Fruit fly (Drosophila melanogaster) whole organism, embryonic: ENCODE measurements around the gene mag.

Source experiments
- Adf1 ChIP-seq: fragments of 200-800 bp; sonication (Bioruptor generic); IDR thresholded peaks from 2 replicates; pipeline ENCODE4 v1.3.6; 2022; ENCODE audit warnings: missing biosample characterization, missing genetic modification characterization
- Bdp1 ChIP-seq: fragments of 200-800 bp; sonication (Bioruptor generic); optimal IDR thresholded peaks from 3 replicates; lab custom pipeline; 2016; ENCODE audit warnings: missing biosample characterization, missing genetic modification characterization
- Bteb2 ChIP-seq: fragments of 200-800 bp; sonication (Bioruptor generic); optimal IDR thresholded peaks from 2 replicates; lab custom pipeline; 2016; ENCODE audit warnings: missing biosample characterization, missing genetic modification characterization
- CG10543 ChIP-seq: fragments of 200-800 bp; sonication (Bioruptor generic); optimal IDR thresholded peaks from 3 replicates; lab custom pipeline; 2017; ENCODE audit warnings: missing biosample characterization, mild to moderate bottlenecking, missing genetic modification characterization, moderate library complexity
- CG10979 ChIP-seq: fragments of 200-800 bp; sonication (Bioruptor generic); optimal IDR thresholded peaks from 2 replicates; lab custom pipeline; 2018; ENCODE audit warnings: missing biosample characterization, mild to moderate bottlenecking, missing genetic modification characterization, moderate library complexity
- CG11504 ChIP-seq: fragments of 200-800 bp; sonication (Bioruptor generic); optimal IDR thresholded peaks from 3 replicates; lab custom pipeline; 2019; ENCODE audit warnings: missing biosample characterization, mild to moderate bottlenecking, missing genetic modification characterization, moderate library complexity
- CG11696 ChIP-seq: fragments of 200-800 bp; sonication (Bioruptor generic); IDR thresholded peaks from 2 replicates; pipeline ENCODE4 v1.3.6; 2022; ENCODE audit warnings: missing biosample characterization, missing genetic modification characterization
- CG12942 ChIP-seq: fragments of 200-800 bp; sonication (Bioruptor generic); optimal IDR thresholded peaks from 3 replicates; lab custom pipeline; 2016; ENCODE audit warnings: missing biosample characterization, missing genetic modification characterization
- CG13624 ChIP-seq: fragments of 200-800 bp; sonication (Bioruptor generic); optimal IDR thresholded peaks from 2 replicates; lab custom pipeline; 2016; ENCODE audit warnings: missing biosample characterization, missing genetic modification characterization
- CG14441 ChIP-seq: fragments of 200-800 bp; sonication (Bioruptor generic); IDR thresholded peaks from 2 replicates; pipeline ENCODE4 v1.3.6; 2022; ENCODE audit warnings: missing biosample characterization, missing genetic modification characterization
- CG1602 ChIP-seq: fragments of 200-800 bp; sonication (Bioruptor generic); optimal IDR thresholded peaks from 3 replicates; lab custom pipeline; 2016; ENCODE audit warnings: missing biosample characterization, missing genetic modification characterization
- CG16779 ChIP-seq: fragments of 200-800 bp; sonication (Bioruptor generic); IDR thresholded peaks from 2 replicates; pipeline ENCODE4 v1.3.6; 2022; ENCODE audit warnings: missing biosample characterization, missing genetic modification characterization
- CG17361 ChIP-seq: fragments of 200-800 bp; sonication (Bioruptor generic); IDR thresholded peaks from 3 replicates; pipeline ENCODE4 v1.3.6; 2022; ENCODE audit warnings: missing biosample characterization, missing genetic modification characterization
- CG2199 ChIP-seq: fragments of 200-800 bp; sonication (Bioruptor generic); IDR thresholded peaks from 3 replicates; pipeline ENCODE4 v1.3.6; 2022; ENCODE audit warnings: missing biosample characterization, missing genetic modification characterization
- CG2202 ChIP-seq: fragments of 200-800 bp; sonication (Bioruptor generic); optimal IDR thresholded peaks from 2 replicates; lab custom pipeline; 2018; ENCODE audit warnings: missing biosample characterization, mild to moderate bottlenecking, missing genetic modification characterization
- CG2678 ChIP-seq: fragments of 200-800 bp; sonication (Bioruptor generic); optimal IDR thresholded peaks from 3 replicates; lab custom pipeline; 2019; ENCODE audit warnings: missing biosample characterization, mild to moderate bottlenecking, missing genetic modification characterization, moderate library complexity
- CG2712 ChIP-seq: fragments of 200-800 bp; optimal IDR thresholded peaks from 3 replicates; lab custom pipeline; 2019; ENCODE audit warnings: missing biosample characterization, mild to moderate bottlenecking, missing genetic modification characterization, moderate library complexity
- CG32532 ChIP-seq: fragments of 200-800 bp; sonication (Bioruptor generic); IDR thresholded peaks from 2 replicates; pipeline ENCODE4 v1.3.6; 2022; ENCODE audit warnings: missing biosample characterization, missing genetic modification characterization
- CG34224 ChIP-seq: fragments of 200-800 bp; sonication (Bioruptor generic); IDR thresholded peaks from 3 replicates; pipeline ENCODE4 v1.3.6; 2022; ENCODE audit warnings: missing biosample characterization, missing genetic modification characterization; ENCODE audit not compliant: partially characterized antibody
- CG4328 ChIP-seq: fragments of 200-800 bp; sonication (Bioruptor generic); optimal IDR thresholded peaks from 3 replicates; lab custom pipeline; 2017; ENCODE audit warnings: missing biosample characterization, missing genetic modification reagents, missing genetic modification characterization
- CG5180 ChIP-seq: fragments of 200-800 bp; sonication (Bioruptor generic); optimal IDR thresholded peaks from 3 replicates; lab custom pipeline; 2017; ENCODE audit warnings: missing biosample characterization, missing genetic modification characterization, mild to moderate bottlenecking, moderate library complexity, missing genetic modification reagents
- CG6765 ChIP-seq: fragments of 200-800 bp; sonication (Bioruptor generic); optimal IDR thresholded peaks from 3 replicates; lab custom pipeline; 2017; ENCODE audit warnings: missing biosample characterization, mild to moderate bottlenecking, missing genetic modification characterization
- CG7556 ChIP-seq: fragments of 200-800 bp; sonication (Bioruptor generic); optimal IDR thresholded peaks from 2 replicates; lab custom pipeline; 2017; ENCODE audit warnings: missing biosample characterization, mild to moderate bottlenecking, missing genetic modification characterization
- CG7745 ChIP-seq: fragments of 200-800 bp; sonication (Bioruptor generic); optimal IDR thresholded peaks from 2 replicates; lab custom pipeline; 2018; ENCODE audit warnings: missing biosample characterization, mild to moderate bottlenecking, missing genetic modification characterization, moderate library complexity
- CG8359 ChIP-seq: fragments of 200-800 bp; sonication (Bioruptor generic); optimal IDR thresholded peaks from 2 replicates; lab custom pipeline; 2017; ENCODE audit warnings: missing biosample characterization, mild to moderate bottlenecking, missing genetic modification characterization, borderline replicate concordance
- CG9727 ChIP-seq: fragments of 200-800 bp; sonication (Bioruptor generic); optimal IDR thresholded peaks from 3 replicates; lab custom pipeline; 2017; ENCODE audit warnings: missing biosample characterization, mild to moderate bottlenecking, missing genetic modification characterization
- ERR ChIP-seq: fragments of 200-800 bp; sonication (Bioruptor generic); optimal IDR thresholded peaks from 2 replicates; lab custom pipeline; 2016; ENCODE audit warnings: missing biosample characterization, missing genetic modification characterization
- Eip74EF ChIP-seq, 2 experiments: fragments of 200-800 bp in 1 of 2; fragments of >200 bp in 1 of 2; sonication (Bioruptor generic) in 1 of 2; optimal IDR thresholded peaks; 2 replicates each; lab custom pipeline; 2017 to 2019; ENCODE audit warnings: missing biosample characterization in 2 of 2, missing genetic modification characterization in 2 of 2, mild to moderate bottlenecking in 1 of 2, moderate library complexity in 1 of 2
- Gug ChIP-seq: fragments of 200-800 bp; sonication (Bioruptor generic); IDR thresholded peaks from 4 replicates; pipeline ENCODE4 v1.3.6; 2022; ENCODE audit warnings: missing biosample characterization, missing genetic modification characterization
- Hand ChIP-seq: fragments of 200-800 bp; sonication (Bioruptor generic); optimal IDR thresholded peaks from 2 replicates; lab custom pipeline; 2017; ENCODE audit warnings: mild to moderate bottlenecking, missing biosample characterization, missing genetic modification reagents, missing genetic modification characterization
- MTF-1 ChIP-seq: fragments of 200-800 bp; sonication (Bioruptor generic); optimal IDR thresholded peaks from 2 replicates; lab custom pipeline; 2018; ENCODE audit warnings: missing biosample characterization, mild to moderate bottlenecking, missing genetic modification characterization, borderline replicate concordance
- Max ChIP-seq: fragments of 200-800 bp; sonication (Bioruptor generic); optimal IDR thresholded peaks from 2 replicates; lab custom pipeline; 2016; ENCODE audit warnings: missing biosample characterization, mild to moderate bottlenecking, missing genetic modification characterization
- Spps ChIP-seq: fragments of 200-800 bp; sonication (Bioruptor generic); optimal IDR thresholded peaks from 2 replicates; lab custom pipeline; 2018; ENCODE audit warnings: missing biosample characterization, mild to moderate bottlenecking, missing genetic modification characterization
- Vsx1 ChIP-seq: fragments of 200-800 bp; sonication (Bioruptor generic); optimal IDR thresholded peaks from 2 replicates; lab custom pipeline; 2017; ENCODE audit warnings: missing biosample characterization, mild to moderate bottlenecking, missing genetic modification characterization, missing genetic modification reagents
- ase ChIP-seq: fragments of 200-800 bp; sonication (Bioruptor generic); IDR thresholded peaks from 3 replicates; pipeline ENCODE4 v1.3.6; 2022; ENCODE audit warnings: missing biosample characterization, missing genetic modification characterization
- br ChIP-seq: fragments of >200 bp; optimal IDR thresholded peaks from 2 replicates; lab custom pipeline; 2017
- btn ChIP-seq: fragments of 200-800 bp; sonication (Bioruptor generic); optimal IDR thresholded peaks from 2 replicates; lab custom pipeline; 2016; ENCODE audit warnings: missing biosample characterization, missing genetic modification characterization
- cad ChIP-seq: fragments of >200 bp; optimal IDR thresholded peaks from 2 replicates; lab custom pipeline; 2017; ENCODE audit warnings: missing biosample characterization, missing genetic modification characterization
- crc ChIP-seq: fragments of 200-800 bp; sonication (Bioruptor generic); optimal IDR thresholded peaks from 2 replicates; lab custom pipeline; 2016; ENCODE audit warnings: missing biosample characterization, missing genetic modification characterization
- dimm ChIP-seq: fragments of 200-800 bp; sonication (Bioruptor generic); IDR thresholded peaks from 2 replicates; pipeline ENCODE4 v1.3.6; 2022; ENCODE audit warnings: missing biosample characterization, missing genetic modification characterization
- ftz-f1 ChIP-seq: fragments of 200-800 bp; sonication (Bioruptor generic); optimal IDR thresholded peaks from 2 replicates; lab custom pipeline; 2016; ENCODE audit warnings: missing biosample characterization, missing genetic modification characterization
- mirr ChIP-seq: fragments of 200-800 bp; sonication (Bioruptor generic); optimal IDR thresholded peaks from 3 replicates; lab custom pipeline; 2018; ENCODE audit warnings: missing biosample characterization, mild to moderate bottlenecking, missing genetic modification characterization
- nau ChIP-seq: fragments of 200-800 bp; sonication (Bioruptor generic); optimal IDR thresholded peaks from 3 replicates; lab custom pipeline; 2017; ENCODE audit warnings: missing biosample characterization, mild to moderate bottlenecking, missing genetic modification characterization, missing genetic modification reagents
- pb ChIP-seq: fragments of 200-800 bp; sonication (Bioruptor generic); optimal IDR thresholded peaks from 3 replicates; lab custom pipeline; 2016; ENCODE audit warnings: missing biosample characterization, missing genetic modification characterization
- ranshi ChIP-seq: fragments of 200-800 bp; sonication (Bioruptor generic); IDR thresholded peaks from 2 replicates; pipeline ENCODE4 v1.3.6; 2022; ENCODE audit warnings: missing biosample characterization, missing genetic modification characterization
- usp ChIP-seq: fragments of >200 bp; optimal IDR thresholded peaks from 2 replicates; lab custom pipeline; 2017; ENCODE audit warnings: missing biosample characterization, missing genetic modification characterization
- vfl ChIP-seq: fragments of 200-800 bp; sonication (Bioruptor generic); optimal IDR thresholded peaks from 2 replicates; lab custom pipeline; 2016; ENCODE audit warnings: missing biosample characterization, missing genetic modification characterization
- zen2 ChIP-seq: fragments of 200-800 bp; sonication (Bioruptor generic); IDR thresholded peaks from 3 replicates; pipeline ENCODE4 v1.3.6; 2022; ENCODE audit warnings: missing biosample characterization, missing genetic modification characterization; ENCODE audit not compliant: partially characterized antibody
- zfh1 ChIP-seq: fragments of 200-800 bp; sonication (Bioruptor generic); IDR thresholded peaks from 3 replicates; pipeline ENCODE4 v1.3.6; 2022; ENCODE audit warnings: missing biosample characterization, missing genetic modification characterization

mag gene

DNA sequence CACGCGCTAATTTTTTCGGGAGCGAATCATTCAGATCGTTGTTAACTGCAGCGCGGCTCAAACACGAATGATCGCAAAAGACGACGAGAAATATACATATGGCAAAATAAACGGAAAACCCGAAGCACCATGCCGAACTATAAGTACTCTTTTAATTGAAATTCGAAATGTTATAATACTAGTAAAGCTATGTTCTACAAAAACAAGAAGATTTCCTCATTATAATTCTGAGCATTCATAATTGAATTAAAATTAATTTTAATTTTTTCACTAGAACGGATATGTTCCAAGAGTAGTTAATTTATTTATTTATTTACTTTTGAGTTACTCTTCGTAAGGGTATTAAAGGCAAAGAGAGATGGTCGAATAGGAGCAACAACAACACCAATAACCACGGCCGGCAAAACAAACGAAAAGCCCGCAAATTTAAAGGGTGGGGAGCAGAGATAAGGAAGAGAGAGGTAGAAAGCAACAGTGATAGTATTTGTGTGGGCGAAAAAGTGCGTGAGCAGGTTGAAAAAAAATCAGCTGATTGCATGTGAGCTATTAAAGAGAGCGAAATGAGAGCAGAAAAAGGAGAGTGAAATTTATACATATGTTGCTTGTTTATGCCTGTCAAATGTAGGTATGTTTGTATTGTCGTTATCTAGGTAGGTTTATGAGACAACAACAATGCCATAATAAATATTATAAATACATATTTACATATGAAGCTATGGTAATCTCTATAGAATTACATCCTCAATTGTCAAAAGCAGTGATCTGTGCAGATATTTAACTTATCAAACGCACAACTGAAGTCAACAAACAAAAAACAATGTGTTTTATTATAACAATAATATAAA, 33.2 kb downstream of the mag start:
- TF ChIP-seq ERR (GFP tag; lab: Kevin White, UChicago): no peak
- peak; percentile 53 for TF ChIP-seq nau (GFP tag; lab: Kevin White, UChicago)
- peak; percentile 60 for TF ChIP-seq Bteb2 (GFP tag; lab: Kevin White, UChicago)
- TF ChIP-seq CG14441 (GFP tag; lab: Robert Waterston, UW): peak; percentile 78
- TF ChIP-seq CG16779: no peak
- peak; percentile 15 for TF ChIP-seq CG10543 (GFP tag; lab: Kevin White, UChicago)
- TF ChIP-seq ranshi (GFP tag; lab: Robert Waterston, UW): peak; percentile 48; the same call in 1 of the 2 replicates
- peak; percentile 59 for TF ChIP-seq CG11696 (GFP tag; lab: Robert Waterston, UW)
- peak; percentile 51 for TF ChIP-seq CG13624
- peak; percentile 12 for TF ChIP-seq Max (GFP tag; lab: Kevin White, UChicago)
- peak; percentile 69 for TF ChIP-seq CG17361 (GFP tag; lab: Robert Waterston, UW)
- no peak for TF ChIP-seq zen2 (GFP tag; lab: Robert Waterston, UW)
- peak; percentile 68; the same call in 2 of the 3 replicates for TF ChIP-seq zfh1 (GFP tag; lab: Robert Waterston, UW)
- TF ChIP-seq CG10979 (tag; lab: Kevin White, UChicago): peak; percentile 23
- TF ChIP-seq ase (GFP tag; lab: Robert Waterston, UW): peak; percentile 69; the same call in 2 of the 3 replicates
- peak; percentile 45; the same call in 1 of the 2 replicates for TF ChIP-seq Adf1 (GFP tag; lab: Robert Waterston, UW)
- TF ChIP-seq CG2678 (tag; lab: Kevin White, UChicago): peak; percentile 85
- TF ChIP-seq CG2712: peak; percentile 82
- TF ChIP-seq CG11504 (tag; lab: Kevin White, UChicago): peak; percentile 90
- TF ChIP-seq btn: peak; percentile 15
- TF ChIP-seq cad (GFP tag; lab: Kevin White, UChicago): no peak
- TF ChIP-seq CG6765 (GFP tag; lab: Kevin White, UChicago): peak; percentile 42
- peak; percentile 22 for TF ChIP-seq Bdp1
- no peak for TF ChIP-seq CG4328 (GFP tag; lab: Kevin White, UChicago)
- peak; percentile 82 for TF ChIP-seq CG7556 (GFP tag; lab: Kevin White, UChicago)
- peak; percentile 45 for TF ChIP-seq CG12942 (GFP tag; lab: Kevin White, UChicago)
- TF ChIP-seq vfl (GFP tag; lab: Kevin White, UChicago): peak; percentile 41
- TF ChIP-seq ftz-f1 (GFP tag; lab: Kevin White, UChicago): no peak
- TF ChIP-seq Gug: no peak
- peak; percentile 53 for TF ChIP-seq Vsx1 (GFP tag; lab: Kevin White, UChicago)
- TF ChIP-seq CG5180 (GFP tag; lab: Kevin White, UChicago): peak; percentile 18
- TF ChIP-seq Eip74EF (GFP tag; optimal IDR thresholded peaks at IDR 0.05; lab: Kevin White, UChicago): peak in 1 of 2 experiments; percentile 76
- no peak for TF ChIP-seq pb (GFP tag; lab: Kevin White, UChicago)
- peak; percentile 17 for TF ChIP-seq Spps (tag; lab: Kevin White, UChicago)
- no peak for TF ChIP-seq CG7745 (tag; lab: Kevin White, UChicago)
- no peak for TF ChIP-seq dimm
- TF ChIP-seq CG34224: no peak
- no peak for TF ChIP-seq crc (GFP tag; lab: Kevin White, UChicago)
- TF ChIP-seq CG1602 (GFP tag; lab: Kevin White, UChicago): peak; percentile 13
- TF ChIP-seq CG9727 (GFP tag; lab: Kevin White, UChicago): peak; percentile 73
- no peak for TF ChIP-seq CG2199 (GFP tag; lab: Robert Waterston, UW)
- no peak for TF ChIP-seq usp
- TF ChIP-seq CG8359 (GFP tag; lab: Kevin White, UChicago): no peak
- TF ChIP-seq Hand: peak; percentile 58
- no peak for TF ChIP-seq CG2202
- peak; percentile 85 for TF ChIP-seq CG32532 (GFP tag; lab: Robert Waterston, UW)
- TF ChIP-seq mirr (GFP tag; lab: Kevin White, UChicago): no peak
- peak; percentile 59 for TF ChIP-seq MTF-1 (GFP tag; lab: Kevin White, UChicago)
- no peak for TF ChIP-seq br (lab: Kevin White, UChicago)
